Worm (Caenorhabditis elegans) whole organism, midembryonic: Measurements from ENCODE around the gene rfs-1.

Experiments
- flt-1 ChIP-seq: fragments of 200-800 bp; sonication (Bioruptor generic); IDR thresholded peaks from 2 replicates; pipeline ENCODE4 v1.3.6; 2022; ENCODE audit warnings: missing genetic modification characterization, missing compliant biosample characterization
- klf-2 ChIP-seq: fragments of 200-800 bp; sonication (Bioruptor generic); conservative IDR thresholded peaks from 2 replicates; pipeline ENCODE4 v1.3.6; 2022; ENCODE audit warnings: missing genetic modification reagents, missing genetic modification characterization, missing compliant biosample characterization
- med-1 ChIP-seq: sonication (generic microtip); optimal IDR thresholded peaks from 2 replicates; lab custom pipeline; 2017; ENCODE audit warnings: missing genetic modification characterization, mild to moderate bottlenecking, missing compliant biosample characterization, antibody characterized with exemption, missing genetic modification reagents; ENCODE audit not compliant: insufficient read depth
- ref-1 ChIP-seq: fragments of 200-800 bp; sonication (Bioruptor generic); conservative IDR thresholded peaks from 2 replicates; pipeline ENCODE4 v1.3.6; 2022; ENCODE audit warnings: missing genetic modification reagents, missing genetic modification characterization, missing compliant biosample characterization
- tab-1 ChIP-seq: fragments of 200-800 bp; sonication (Bioruptor generic); IDR thresholded peaks from 2 replicates; pipeline ENCODE4 v1.3.6; 2022; ENCODE audit warnings: missing genetic modification characterization, missing compliant biosample characterization
- ztf-29 ChIP-seq: fragments of 200-800 bp; sonication (Bioruptor generic); IDR thresholded peaks from 2 replicates; pipeline ENCODE4 v1.3.6; 2022; ENCODE audit warnings: missing genetic modification reagents, missing genetic modification characterization, missing compliant biosample characterization

DNA sequence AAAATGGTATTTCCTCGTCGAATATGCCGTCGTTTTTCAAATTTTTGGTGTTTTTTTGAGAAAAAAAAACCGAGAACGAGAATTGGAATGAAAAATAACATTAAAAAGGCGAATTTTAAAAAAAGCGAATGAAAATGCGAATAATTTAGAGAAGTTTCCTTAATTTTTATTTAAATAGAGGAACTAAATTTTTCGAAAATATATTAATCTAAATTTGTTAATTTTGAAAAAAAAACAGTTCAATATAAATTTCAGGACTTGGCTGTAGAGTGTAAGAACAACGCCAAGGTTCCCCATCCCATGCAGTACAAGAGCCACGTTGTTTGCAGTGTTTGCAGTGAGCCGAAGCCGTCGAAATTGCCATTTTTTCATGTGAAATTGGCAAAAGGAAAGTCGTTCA lies 35.8 kb upstream of the rfs-1 start, which contains the start of gene C50C3.19:
- no peak for TF ChIP-seq ztf-29 (GFP tag; lab: Robert Waterston, UW)
- TF ChIP-seq tab-1 = no peak
- TF ChIP-seq ref-1 (GFP tag; lab: Robert Waterston, UW) = no peak
- TF ChIP-seq flt-1 (GFP tag; lab: Robert Waterston, UW) = no peak
- TF ChIP-seq med-1 = no peak
- no peak for TF ChIP-seq klf-2
